Fruit fly (Drosophila melanogaster) whole organism, wandering third instar larva: ENCODE data around the gene eEF1gamma.
A peak's percentile ranks its signal among the peaks of the same experiment; 100 is the strongest.

Source experiments
- Abd-B ChIP-seq: fragments of >200 bp; optimal IDR thresholded peaks from 2 replicates; lab custom pipeline; 2017; ENCODE audit warnings: missing biosample characterization, missing genetic modification characterization
- CG32264 ChIP-seq: fragments of 200-800 bp; sonication (Bioruptor generic); optimal IDR thresholded peaks from 2 replicates; lab custom pipeline; 2016; ENCODE audit warnings: missing biosample characterization, missing genetic modification characterization
- CG9705 ChIP-seq: fragments of 200-800 bp; sonication (Bioruptor generic); optimal IDR thresholded peaks from 2 replicates; lab custom pipeline; 2018; ENCODE audit warnings: missing biosample characterization, mild to moderate bottlenecking, missing genetic modification characterization
- CrebA ChIP-seq: fragments of 200-800 bp; sonication (Bioruptor generic); optimal IDR thresholded peaks from 2 replicates; lab custom pipeline; 2016; ENCODE audit warnings: missing biosample characterization, mild to moderate bottlenecking, missing genetic modification characterization, borderline replicate concordance
- Dfd ChIP-seq: fragments of >200 bp; optimal IDR thresholded peaks from 2 replicates; lab custom pipeline; 2017; ENCODE audit warnings: missing biosample characterization, missing genetic modification characterization
- Dif ChIP-seq: fragments of 200-275, 200-300 bp; sonication (Bioruptor generic); optimal IDR thresholded peaks from 2 replicates; lab custom pipeline; 2018; ENCODE audit warnings: missing biosample characterization, missing genetic modification characterization; ENCODE audit not compliant: partially characterized antibody
- GATAd ChIP-seq: sonication (Bioruptor generic); optimal IDR thresholded peaks from 2 replicates; lab custom pipeline; 2016; ENCODE audit warnings: missing biosample characterization, missing genetic modification characterization
- HLH106 ChIP-seq: fragments of 200-800 bp; optimal IDR thresholded peaks from 3 replicates; lab custom pipeline; 2019; ENCODE audit warnings: missing biosample characterization, mild to moderate bottlenecking, missing genetic modification characterization, moderate library complexity
- Hnf4 ChIP-seq: fragments of 200-800 bp; sonication (Bioruptor generic); optimal IDR thresholded peaks from 2 replicates; lab custom pipeline; 2016; ENCODE audit warnings: missing biosample characterization, mild to moderate bottlenecking, missing genetic modification characterization
- Hr78 ChIP-seq: fragments of >200 bp; optimal IDR thresholded peaks from 2 replicates; lab custom pipeline; 2017; ENCODE audit warnings: missing biosample characterization, missing genetic modification characterization
- Hr83 ChIP-seq: fragments of 200-300 bp; sonication (Bioruptor generic); optimal IDR thresholded peaks from 2 replicates; lab custom pipeline; 2016; ENCODE audit warnings: missing biosample characterization, mild to moderate bottlenecking, missing genetic modification characterization, moderate library complexity; ENCODE audit not compliant: poor library complexity, severe bottlenecking
- Jra ChIP-seq: sonication (Bioruptor generic); optimal IDR thresholded peaks from 2 replicates; lab custom pipeline; 2016; ENCODE audit warnings: missing biosample characterization, missing genetic modification characterization
- Mio ChIP-seq: sonication (Bioruptor generic); optimal IDR thresholded peaks from 2 replicates; lab custom pipeline; 2016; ENCODE audit warnings: missing biosample characterization, missing genetic modification characterization
- Myc ChIP-seq: fragments of >200 bp; optimal IDR thresholded peaks from 2 replicates; lab custom pipeline; 2017
- N ChIP-seq: fragments of >200 bp; optimal IDR thresholded peaks from 2 replicates; lab custom pipeline; 2018; ENCODE audit warnings: missing biosample characterization, missing external identifiers, missing genetic modification characterization
- OdsH ChIP-seq: fragments of 200-800 bp; sonication (Bioruptor generic); optimal IDR thresholded peaks from 2 replicates; lab custom pipeline; 2016; ENCODE audit warnings: missing biosample characterization, mild to moderate bottlenecking, missing genetic modification characterization
- Rel ChIP-seq, 2 experiments: fragments of 200-800 bp; sonication (Bioruptor generic) in 1 of 2; optimal IDR thresholded peaks; 2 replicates in 1 of 2; 3 replicates in 1 of 2; lab custom pipeline; 2016 to 2019; ENCODE audit warnings: mild to moderate bottlenecking in 2 of 2, missing biosample characterization in 2 of 2, missing genetic modification characterization in 2 of 2, moderate library complexity in 1 of 2
- Sp1 ChIP-seq: fragments of 200-800 bp; sonication (Bioruptor generic); optimal IDR thresholded peaks from 3 replicates; lab custom pipeline; 2019; ENCODE audit warnings: missing biosample characterization, mild to moderate bottlenecking, missing genetic modification characterization, moderate library complexity
- Vsx2 ChIP-seq: fragments of 200-300, 225-300 bp; sonication (Bioruptor generic); optimal IDR thresholded peaks from 2 replicates; lab custom pipeline; 2018; ENCODE audit warnings: missing biosample characterization, missing genetic modification characterization; ENCODE audit not compliant: partially characterized antibody
- br ChIP-seq: fragments of 200-800 bp; sonication (Bioruptor generic); optimal IDR thresholded peaks from 2 replicates; lab custom pipeline; 2016; ENCODE audit warnings: missing biosample characterization, missing genetic modification characterization
- brk ChIP-seq: fragments of 200-800 bp; sonication (Bioruptor generic); optimal IDR thresholded peaks from 2 replicates; lab custom pipeline; 2016; ENCODE audit warnings: missing biosample characterization, mild to moderate bottlenecking, missing genetic modification characterization
- dl ChIP-seq, 2 experiments: fragments of 175-275, 200-275 bp in 1 of 2; fragments of 200-275 bp in 1 of 2; sonication (Bioruptor generic); optimal IDR thresholded peaks; lab custom pipeline; 2018; ENCODE audit warnings: mild to moderate bottlenecking in 2 of 2, missing biosample characterization in 2 of 2, missing genetic modification characterization in 2 of 2, moderate library complexity in 2 of 2; ENCODE audit not compliant: partially characterized antibody in 2 of 2, insufficient read depth in 1 of 2
- dmrt93B ChIP-seq: fragments of 200-800 bp; sonication (Bioruptor generic); optimal IDR thresholded peaks from 2 replicates; lab custom pipeline; 2018; ENCODE audit warnings: missing biosample characterization, mild to moderate bottlenecking, missing genetic modification characterization
- dsf ChIP-seq: sonication (Bioruptor generic); optimal IDR thresholded peaks from 2 replicates; lab custom pipeline; 2016; ENCODE audit warnings: missing biosample characterization, missing genetic modification characterization, borderline replicate concordance
- ey ChIP-seq: fragments of 200-800 bp; sonication (Bioruptor generic); optimal IDR thresholded peaks from 2 replicates; lab custom pipeline; 2016; ENCODE audit warnings: missing biosample characterization, missing genetic modification characterization
- foxo ChIP-seq, 2 experiments: fragments of 200-800 bp; sonication (Bioruptor generic); optimal IDR thresholded peaks; 2 replicates in 1 of 2; 3 replicates in 1 of 2; lab custom pipeline; 2016 to 2017; ENCODE audit warnings: missing biosample characterization in 2 of 2, missing genetic modification characterization in 2 of 2
- fru ChIP-seq: fragments of 200-800 bp; sonication (Bioruptor generic); optimal IDR thresholded peaks from 3 replicates; lab custom pipeline; 2016; ENCODE audit warnings: missing biosample characterization, mild to moderate bottlenecking, missing genetic modification characterization
- h ChIP-seq: fragments of 200-800 bp; sonication (Bioruptor generic); optimal IDR thresholded peaks from 3 replicates; lab custom pipeline; 2016; ENCODE audit warnings: missing biosample characterization, mild to moderate bottlenecking, missing genetic modification characterization
- jim ChIP-seq: fragments of 175-275, 200-325 bp; sonication (Bioruptor generic); optimal IDR thresholded peaks from 2 replicates; lab custom pipeline; 2016; ENCODE audit warnings: missing biosample characterization, mild to moderate bottlenecking, missing genetic modification characterization
- lola ChIP-seq: fragments of >200 bp; optimal IDR thresholded peaks from 2 replicates; lab custom pipeline; 2017; ENCODE audit warnings: missing biosample characterization, missing genetic modification characterization
- psq ChIP-seq: fragments of 200-800 bp; sonication (Bioruptor generic); optimal IDR thresholded peaks from 3 replicates; lab custom pipeline; 2017; ENCODE audit warnings: missing biosample characterization, mild to moderate bottlenecking, missing genetic modification characterization, moderate library complexity
- rgr ChIP-seq: fragments of 200-800 bp; sonication (Bioruptor generic); optimal IDR thresholded peaks from 3 replicates; lab custom pipeline; 2016; ENCODE audit warnings: missing biosample characterization, mild to moderate bottlenecking, missing genetic modification characterization
- sage ChIP-seq: fragments of 200-800 bp; sonication (Bioruptor generic); optimal IDR thresholded peaks from 2 replicates; lab custom pipeline; 2016; ENCODE audit warnings: missing biosample characterization, mild to moderate bottlenecking, missing genetic modification characterization
- sv ChIP-seq: fragments of 200-800 bp; sonication (Bioruptor generic); optimal IDR thresholded peaks from 3 replicates; lab custom pipeline; 2016; ENCODE audit warnings: missing biosample characterization, missing genetic modification characterization
- tai ChIP-seq: sonication (Bioruptor generic); optimal IDR thresholded peaks from 2 replicates; lab custom pipeline; 2016; ENCODE audit warnings: missing biosample characterization, missing genetic modification characterization
- usp ChIP-seq: fragments of >200 bp; optimal IDR thresholded peaks from 2 replicates; lab custom pipeline; 2017; ENCODE audit warnings: missing biosample characterization, missing genetic modification characterization
- woc ChIP-seq: sonication (Bioruptor generic); optimal IDR thresholded peaks from 2 replicates; lab custom pipeline; 2016; ENCODE audit warnings: missing biosample characterization, mild to moderate bottlenecking, missing genetic modification characterization

Gene eEF1gamma

dm6 chr3R:29214982-29215533 is 4.9 kb upstream of the eEF1gamma start:
- peak; percentile 6 for TF ChIP-seq HLH106
- TF ChIP-seq dl (GFP tag; optimal IDR thresholded peaks at IDR 0.05; lab: Kevin White, UChicago; ENCODE audit: insufficient read depth in 1 of 2, partially characterized antibody in 2 of 2): peak; percentile 67 to 70
- peak; percentile 34 for TF ChIP-seq Hnf4 (GFP tag; lab: Kevin White, UChicago)
- TF ChIP-seq dmrt93B: no peak
- peak; percentile 21 to 57 for TF ChIP-seq foxo (GFP tag; optimal IDR thresholded peaks at IDR 0.05; lab: Kevin White, UChicago)
- no peak for TF ChIP-seq Mio (GFP tag; lab: Kevin White, UChicago)
- TF ChIP-seq Myc: no peak
- no peak for TF ChIP-seq Hr83 (GFP tag; lab: Kevin White, UChicago)
- TF ChIP-seq CrebA (GFP tag; lab: Kevin White, UChicago): no peak
- no peak for TF ChIP-seq tai
- TF ChIP-seq CG32264: no peak
- no peak for TF ChIP-seq GATAd
- TF ChIP-seq Sp1: peak; percentile 37
- TF ChIP-seq Dfd (GFP tag; lab: Kevin White, UChicago): no peak
- no peak for TF ChIP-seq sv (GFP tag; lab: Kevin White, UChicago)
- no peak for TF ChIP-seq Hr78 (GFP tag; lab: Kevin White, UChicago)
- TF ChIP-seq jim: peak; percentile 4
- TF ChIP-seq Jra (GFP tag; lab: Kevin White, UChicago): no peak
- TF ChIP-seq br (GFP tag; lab: Kevin White, UChicago): peak; percentile 46
- peak; percentile 61 for TF ChIP-seq h (GFP tag; lab: Kevin White, UChicago)
- no peak for TF ChIP-seq dsf (GFP tag; lab: Kevin White, UChicago)
- TF ChIP-seq OdsH (GFP tag; lab: Kevin White, UChicago): peak; percentile 24
- TF ChIP-seq Rel (GFP tag; optimal IDR thresholded peaks at IDR 0.05; lab: Kevin White, UChicago): no peak
- TF ChIP-seq Rel (tag; optimal IDR thresholded peaks at IDR 0.05; lab: Kevin White, UChicago): peak; percentile 76
- peak; percentile 70 for TF ChIP-seq brk
- no peak for TF ChIP-seq usp (GFP tag; lab: Kevin White, UChicago)
- TF ChIP-seq Dif (GFP tag; lab: Kevin White, UChicago): peak; percentile 74
- no peak for TF ChIP-seq woc (GFP tag; lab: Kevin White, UChicago)
- TF ChIP-seq N (GFP tag; lab: Kevin White, UChicago): no peak
- TF ChIP-seq rgr: peak; percentile 31
- TF ChIP-seq ey (GFP tag; lab: Kevin White, UChicago): no peak
- peak; percentile 59 for TF ChIP-seq psq
- TF ChIP-seq CG9705 (GFP tag; lab: Kevin White, UChicago): no peak
- no peak for TF ChIP-seq Abd-B (GFP tag; lab: Kevin White, UChicago)
- peak; percentile 63 for TF ChIP-seq sage
- TF ChIP-seq lola (GFP tag; lab: Kevin White, UChicago): no peak
- peak; percentile 4 for TF ChIP-seq fru (GFP tag; lab: Kevin White, UChicago)
- no peak for TF ChIP-seq Vsx2 (GFP tag; lab: Kevin White, UChicago)

dm6 chr3R:29215652-29216483 is 4.1 kb upstream of the eEF1gamma start:
- TF ChIP-seq ey (GFP tag; lab: Kevin White, UChicago): no peak
- no peak for TF ChIP-seq fru (GFP tag; lab: Kevin White, UChicago)
- TF ChIP-seq Hr78 (GFP tag; lab: Kevin White, UChicago): no peak
- no peak for TF ChIP-seq brk
- TF ChIP-seq Dif (GFP tag; lab: Kevin White, UChicago): peak; percentile 57
